Fruit fly (Drosophila melanogaster): ENCODE measurements around the gene mthl1.

The mthl1 gene

DNA sequence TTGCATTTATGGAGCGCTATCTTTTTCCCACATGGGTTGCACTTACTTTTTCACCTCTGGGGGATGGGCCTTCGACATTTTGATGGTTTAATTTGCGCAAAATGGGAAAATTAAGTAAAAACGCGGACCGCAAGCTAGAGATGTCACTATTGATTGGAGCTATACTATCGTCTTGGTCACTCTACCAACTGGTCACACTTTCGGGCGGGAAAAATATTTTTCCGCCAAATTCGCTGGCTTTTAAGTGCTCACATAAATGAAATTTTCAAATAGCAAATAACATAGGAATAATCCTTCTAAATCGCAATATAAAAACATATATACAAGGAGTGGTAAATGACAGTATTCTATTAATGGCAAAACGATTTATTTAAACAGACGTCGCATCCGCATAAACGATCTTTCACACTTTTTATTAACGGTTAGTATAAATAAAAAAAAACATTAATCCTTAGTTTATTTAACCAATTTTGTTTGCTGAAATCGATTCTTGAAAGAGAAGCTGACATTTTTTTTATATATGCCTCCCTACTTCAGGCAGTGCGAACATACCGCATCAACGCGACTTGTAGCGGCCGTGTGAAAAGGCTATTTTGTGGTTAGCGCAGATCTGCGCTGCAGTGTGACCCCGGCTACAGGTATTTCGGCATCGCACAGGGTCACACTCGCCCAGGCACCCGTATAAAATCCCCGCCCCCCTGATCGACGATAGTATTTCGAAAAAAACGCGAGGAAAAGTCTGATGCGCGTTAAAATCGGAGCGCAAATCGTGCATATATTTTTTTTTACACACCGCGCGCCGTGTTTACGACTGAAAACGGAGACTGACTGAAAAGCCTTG, at the start of gene mthl1, which contains the start of gene SNRPG:
Gene mthl1, plus strand, starts transcription at position 709 of the 841 bp plus-strand sequence.
Gene SNRPG, minus strand, starts transcription at position 160 of the 841 bp plus-strand sequence.
- no peak for TF ChIP-seq noc (tag; optimal IDR thresholded peaks at IDR 0.05)

DNA sequence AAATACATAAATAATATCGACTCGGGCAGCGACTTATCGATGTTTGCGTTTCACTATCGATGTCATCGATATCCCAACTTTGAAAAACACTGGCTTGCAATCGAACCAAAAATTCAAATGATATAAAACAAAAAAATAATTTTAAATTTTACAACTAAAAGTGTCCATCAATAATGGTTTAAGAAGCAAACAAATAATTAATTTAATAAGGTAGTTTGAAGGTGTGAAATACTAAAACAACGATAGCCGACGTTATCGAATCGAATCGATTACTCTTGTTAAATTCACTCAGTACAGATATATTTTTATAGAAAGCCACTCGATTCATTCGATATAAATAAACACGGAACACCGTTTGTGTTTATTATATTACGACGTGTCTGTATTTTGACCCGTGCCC, 47.4 kb upstream of the mthl1 start, which contains the start of the genes SMC3 and Ubc7:
Gene SMC3, minus strand, starts transcription at position 22 of the 400 bp plus-strand sequence.
Gene Ubc7, plus strand, starts transcription at position 260 of the 400 bp plus-strand sequence.
- TF ChIP-seq noc (tag; optimal IDR thresholded peaks at IDR 0.05): no peak

DNA sequence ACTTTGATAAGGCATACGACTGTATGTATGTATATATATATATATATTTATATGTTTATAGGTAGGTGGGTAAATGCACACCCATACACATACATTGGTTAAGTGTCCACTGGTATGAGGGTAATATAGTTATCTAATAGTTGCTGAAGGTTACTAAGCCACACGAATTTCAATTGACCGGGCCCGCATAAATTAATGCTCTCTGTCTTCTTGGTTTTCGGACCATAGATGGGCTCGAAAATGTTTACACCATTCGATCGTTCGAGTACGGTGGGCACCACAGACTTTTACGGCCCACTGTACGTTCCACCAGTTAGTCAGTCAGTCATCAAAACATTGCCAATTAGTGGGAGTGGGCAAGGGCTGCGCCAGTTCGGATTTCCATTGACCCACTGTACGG, 45.4 kb upstream of the mthl1 start:
- no peak for TF ChIP-seq noc (tag; optimal IDR thresholded peaks at IDR 0.05)

DNA sequence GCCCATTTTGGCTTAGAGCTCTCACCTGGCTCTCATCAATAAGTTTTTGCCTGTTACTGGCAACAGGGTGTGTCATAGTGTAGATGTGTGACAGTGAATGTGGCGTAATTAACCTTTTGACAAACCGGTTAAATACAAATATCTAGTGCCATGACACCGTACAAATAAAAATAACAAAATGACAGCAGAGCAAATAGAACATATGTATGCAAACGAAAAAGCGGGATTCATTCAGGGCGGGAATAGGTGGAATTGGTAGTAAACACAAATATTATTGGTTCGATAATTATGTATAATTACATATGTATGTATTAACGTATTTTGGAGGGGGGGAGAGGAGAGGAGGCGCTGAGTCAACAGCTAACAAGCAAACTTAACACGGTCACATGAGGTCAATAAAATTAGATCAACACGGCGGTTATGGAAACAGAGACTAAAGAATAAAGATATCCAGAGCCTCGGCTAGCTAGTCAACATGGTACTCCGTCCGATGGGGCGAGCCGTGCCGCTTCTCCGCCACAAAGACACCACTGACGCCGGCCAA, 44.4 kb upstream of the mthl1 start:
- no peak for TF ChIP-seq noc (tag; optimal IDR thresholded peaks at IDR 0.05)

DNA sequence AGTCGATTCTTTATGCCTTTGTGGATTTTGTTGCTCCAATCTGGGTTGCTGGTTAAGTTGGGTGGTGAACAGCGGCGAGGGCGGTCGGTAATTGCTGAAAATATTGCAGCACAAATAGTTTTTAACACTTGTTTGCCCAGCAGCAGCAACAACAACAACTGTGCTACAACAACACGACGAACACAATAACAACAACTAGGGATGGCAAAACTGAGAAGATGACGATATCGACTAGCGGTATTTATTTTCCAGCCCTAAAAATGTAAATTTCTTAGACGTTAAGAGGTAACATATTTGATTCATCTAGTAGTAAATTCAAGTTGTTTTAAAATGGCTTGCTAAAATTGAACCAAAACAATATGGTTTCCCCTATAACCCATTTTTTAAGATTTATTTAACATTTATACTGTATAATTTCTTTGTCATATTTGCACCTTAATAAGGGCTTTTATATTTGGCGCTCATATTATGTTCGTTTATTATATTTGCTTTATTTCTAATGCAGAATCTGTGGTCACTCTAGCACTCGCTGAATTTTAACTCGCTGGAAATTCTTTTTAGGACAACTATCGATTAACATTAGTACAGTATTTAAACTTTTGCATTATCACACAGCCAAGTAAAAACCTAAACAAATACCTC, 42.3 kb upstream of the mthl1 start:
- no peak for TF ChIP-seq noc (tag; optimal IDR thresholded peaks at IDR 0.05)

DNA sequence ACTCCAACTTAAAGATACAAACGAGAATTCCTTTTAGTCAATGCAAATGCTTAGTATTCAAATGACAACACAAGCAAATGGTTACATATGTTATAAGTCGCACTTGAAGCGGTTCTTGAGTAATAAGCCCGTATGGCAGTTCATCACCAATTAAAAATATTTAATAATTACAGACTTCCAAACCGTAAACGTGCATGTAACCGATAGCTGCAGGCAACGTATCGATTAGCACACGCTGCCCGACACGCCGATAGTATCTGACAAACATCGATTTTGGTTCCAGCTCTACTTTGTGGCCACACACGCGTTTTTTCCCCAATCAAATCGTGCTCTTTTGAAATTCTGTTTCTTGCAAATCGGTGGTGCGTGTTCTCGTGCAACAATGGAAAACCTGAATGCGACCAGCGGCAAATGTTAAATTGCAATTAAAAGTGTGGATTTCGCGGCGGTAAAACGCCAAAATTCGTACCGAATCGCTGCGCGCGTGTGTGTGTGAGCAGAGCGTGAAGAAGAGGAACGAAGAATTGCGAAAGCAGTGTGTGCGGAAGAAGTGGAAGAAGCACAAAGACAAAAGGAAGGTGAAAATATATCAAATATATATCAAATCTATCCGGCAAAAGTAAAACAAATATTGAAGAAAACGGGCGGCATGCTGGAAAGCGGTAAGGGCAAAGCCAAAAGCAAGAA, 41.6 kb upstream of the mthl1 start, which contains the start of the genes CG9784 and Nup153:
Gene CG9784, minus strand, starts transcription at position 238 of the 687 bp plus-strand sequence.
Gene Nup153, plus strand, starts transcription at position 264 of the 687 bp plus-strand sequence.
- TF ChIP-seq noc (tag; optimal IDR thresholded peaks at IDR 0.05): no peak

DNA sequence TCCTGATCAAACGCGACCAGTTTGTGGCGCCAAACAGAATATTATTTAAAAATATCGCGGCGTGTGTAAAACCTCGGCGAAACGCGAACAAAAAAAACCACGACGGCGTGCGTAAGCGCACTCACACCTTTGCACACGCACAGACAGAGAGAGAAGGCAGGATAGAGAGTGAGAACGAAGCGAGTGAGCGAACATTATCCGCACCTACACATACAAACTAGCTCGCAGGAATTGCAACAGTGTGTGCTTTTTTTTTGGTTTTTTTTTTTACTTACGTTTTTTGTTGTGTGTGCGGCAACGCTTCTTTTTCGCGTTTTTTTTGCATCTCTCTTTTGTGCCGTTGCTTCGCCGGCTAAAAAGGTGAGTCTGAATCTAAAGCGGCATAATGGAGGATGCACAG, 41.0 kb upstream of the mthl1 start:
- no peak for TF ChIP-seq noc (tag; optimal IDR thresholded peaks at IDR 0.05)

DNA sequence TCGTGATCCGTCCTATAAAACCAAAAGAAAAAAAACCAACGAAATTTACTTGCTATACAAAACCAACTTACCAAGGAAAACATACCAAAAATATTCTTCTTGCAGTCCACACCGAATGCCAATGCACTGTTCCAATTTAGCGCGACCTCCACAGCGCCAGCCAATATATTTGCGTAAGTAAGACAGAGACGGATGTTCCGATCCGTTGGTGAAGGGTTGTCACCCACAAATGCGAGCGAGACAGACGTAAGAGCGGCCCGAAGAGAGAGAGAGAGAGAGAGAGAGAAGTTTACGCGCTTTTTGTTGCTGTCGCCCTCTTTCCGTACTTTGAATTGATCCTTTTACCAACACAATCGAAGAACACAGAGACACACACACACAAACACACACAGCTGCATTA, 32.9 kb upstream of the mthl1 start:
- TF ChIP-seq noc (tag; optimal IDR thresholded peaks at IDR 0.05): no peak

DNA sequence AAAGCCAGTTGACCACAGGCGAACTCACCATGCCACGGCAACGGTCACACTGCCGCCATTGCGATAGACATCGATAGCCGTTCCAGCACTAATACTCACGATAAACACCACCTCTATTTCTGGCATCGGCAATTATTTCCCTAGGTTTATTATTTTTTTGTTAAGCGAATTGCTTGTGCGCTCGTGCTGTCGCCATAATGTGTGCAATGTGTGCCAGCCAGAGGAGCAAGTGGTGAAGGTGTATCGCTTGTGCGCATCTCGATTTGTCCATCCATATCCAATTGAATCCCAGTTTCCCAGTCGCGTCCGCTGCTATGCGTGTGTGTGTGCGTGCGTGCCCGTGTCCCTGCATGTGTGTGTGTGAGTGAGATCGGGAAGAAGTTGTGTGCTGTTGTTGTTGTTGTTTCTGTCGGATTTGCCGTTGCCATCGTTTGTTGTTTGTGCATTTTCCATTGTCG, 30.1 kb upstream of the mthl1 start, which contains the start of gene mbt:
Gene mbt, plus strand, starts transcription at position 85 of the 458 bp plus-strand sequence.
- TF ChIP-seq noc (tag; optimal IDR thresholded peaks at IDR 0.05): no peak

DNA sequence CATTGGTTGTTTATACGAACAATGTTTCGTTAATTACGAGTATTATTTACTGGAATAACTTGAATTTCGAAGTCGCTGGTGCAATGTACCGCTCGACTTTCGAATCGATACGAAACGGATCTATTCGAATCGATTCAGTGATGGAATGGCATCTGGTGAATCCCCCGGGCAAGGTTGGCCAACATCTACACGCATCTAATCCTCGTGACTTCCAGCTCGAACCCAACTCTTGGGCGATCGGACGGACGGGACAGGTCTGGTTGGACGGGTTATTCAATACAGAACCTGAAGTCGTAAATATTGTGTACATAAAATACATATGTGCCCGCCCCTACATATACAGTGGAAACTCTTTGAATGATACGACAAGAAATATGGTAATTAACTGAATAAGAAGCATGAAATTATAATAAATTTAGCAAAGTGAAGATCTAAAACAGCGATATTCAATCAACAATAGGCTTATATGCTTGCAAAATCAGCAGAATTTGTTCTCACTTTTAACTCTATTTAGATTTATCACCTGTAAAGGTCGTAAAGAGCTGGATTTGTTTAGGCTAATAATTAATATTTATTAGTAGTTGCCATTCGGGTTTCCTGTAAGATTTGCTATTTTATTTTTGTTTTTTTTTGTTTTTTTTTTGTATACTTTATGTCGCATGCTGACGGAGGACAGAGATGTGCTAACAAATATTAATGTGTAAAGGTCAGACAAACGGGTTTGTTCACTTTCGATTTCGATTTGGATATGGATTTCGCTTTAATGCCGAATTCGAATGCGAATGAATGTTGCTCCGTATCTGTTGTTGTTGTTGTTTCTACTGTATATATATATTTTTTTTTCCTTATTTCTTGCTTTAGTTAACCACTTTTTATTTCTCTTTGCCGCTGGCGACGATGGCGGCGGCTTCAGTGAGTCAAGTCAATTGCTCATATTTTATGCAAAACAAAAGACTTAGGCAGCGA, 23.7 kb upstream of the mthl1 start:
- no peak for TF ChIP-seq noc (tag; optimal IDR thresholded peaks at IDR 0.05)

DNA sequence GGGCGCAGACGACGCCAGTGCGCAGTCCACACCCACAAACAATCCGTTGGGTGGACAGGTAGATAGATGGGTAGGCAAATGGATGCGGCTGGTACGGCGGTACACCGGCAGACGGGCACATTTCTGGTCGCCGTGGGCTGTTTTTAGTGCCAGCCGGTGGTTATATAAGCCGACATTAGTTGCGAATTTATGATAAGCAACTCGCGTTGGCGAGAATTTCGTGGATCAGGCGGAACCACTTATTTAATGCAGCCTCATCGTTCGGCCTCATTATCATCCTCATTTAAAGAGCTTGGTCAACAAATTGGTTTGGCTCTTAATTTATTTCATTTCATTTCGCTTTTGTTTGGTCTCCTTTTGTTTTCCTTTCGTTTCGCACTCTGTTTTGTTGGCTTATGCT, 22.0 kb upstream of the mthl1 start:
- no peak for TF ChIP-seq noc (tag; optimal IDR thresholded peaks at IDR 0.05)

DNA sequence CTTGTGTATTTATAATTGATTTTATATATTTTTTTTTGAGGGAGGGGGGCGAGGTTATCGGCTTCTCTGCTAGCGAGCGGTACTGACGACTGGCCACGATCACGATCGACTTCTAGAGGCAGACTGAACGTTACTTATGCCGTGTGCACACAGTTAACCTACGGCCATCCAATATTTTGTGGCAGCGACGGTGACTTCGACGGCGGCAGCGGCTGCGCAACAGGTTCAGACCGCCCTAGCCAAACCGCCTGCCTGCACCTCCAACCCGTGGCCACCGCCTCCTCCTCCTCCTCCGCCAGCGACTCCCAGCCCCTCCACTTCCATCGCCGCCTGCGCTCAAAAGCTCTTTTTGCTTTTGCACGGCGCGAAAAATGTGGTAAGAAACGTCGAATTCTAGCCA, 19.3 kb upstream of the mthl1 start, which contains the start of gene CG9782:
Gene CG9782, minus strand, starts transcription at position 128 of the 400 bp plus-strand sequence.
- no peak for TF ChIP-seq noc (tag; optimal IDR thresholded peaks at IDR 0.05)

DNA sequence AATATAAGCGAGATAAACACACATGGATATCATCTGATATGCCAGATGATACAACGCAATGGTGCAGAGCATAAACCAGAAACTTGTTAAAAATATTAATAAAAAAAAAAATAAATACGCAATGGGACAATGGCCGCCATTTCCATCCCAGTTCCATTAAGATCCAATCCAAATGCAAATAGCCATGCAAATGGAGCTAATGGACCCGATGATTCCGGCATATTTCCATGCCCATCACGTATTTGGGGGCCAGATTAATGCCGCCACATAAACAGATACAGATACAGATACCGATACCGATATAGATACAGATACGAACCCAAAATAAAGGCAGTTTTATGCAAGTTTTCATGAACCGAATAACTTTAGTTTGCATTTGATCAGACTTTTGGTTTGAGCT, 17.2 kb upstream of the mthl1 start:
- TF ChIP-seq noc (tag; optimal IDR thresholded peaks at IDR 0.05): no peak

DNA sequence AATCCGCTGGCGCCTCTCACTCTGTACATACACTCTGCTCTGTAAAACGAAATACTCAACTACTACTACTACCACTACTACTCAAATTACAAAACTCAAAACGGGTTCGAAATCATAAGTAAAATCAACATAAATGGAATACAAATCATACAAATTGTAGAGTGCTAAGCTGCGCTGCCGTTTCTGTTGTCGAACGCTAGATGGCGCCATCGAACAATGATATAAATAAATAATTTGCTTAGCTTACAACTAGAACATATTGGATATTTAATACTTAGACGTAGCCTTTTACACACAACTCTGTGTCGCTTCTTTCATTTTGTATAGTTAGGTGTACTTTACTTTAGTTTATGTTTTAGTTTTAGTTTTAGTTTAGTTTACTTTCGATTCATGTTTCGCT, 16.2 kb upstream of the mthl1 start:
- TF ChIP-seq noc (tag; optimal IDR thresholded peaks at IDR 0.05): no peak

Data from whole organism, larva.